Fruit fly (Drosophila melanogaster) whole organism, embryonic: Measurements from ENCODE around the gene CG15894.

Experiments used
- Bgb ChIP-seq: fragments of 200-800 bp; sonication (Bioruptor generic); IDR thresholded peaks from 2 replicates; pipeline ENCODE4 v1.3.6; 2022; ENCODE audit warnings: missing biosample characterization, missing genetic modification characterization; ENCODE audit not compliant: partially characterized antibody
- C15 ChIP-seq: fragments of 200-800 bp; sonication (Bioruptor generic); IDR thresholded peaks from 3 replicates; pipeline ENCODE4 v1.3.6; 2022; ENCODE audit warnings: missing biosample characterization, missing genetic modification characterization
- CG11247 ChIP-seq: fragments of 200-800 bp; sonication (Bioruptor generic); IDR thresholded peaks from 2 replicates; pipeline ENCODE4 v1.3.6; 2022; ENCODE audit warnings: missing biosample characterization, missing genetic modification characterization
- CG11696 ChIP-seq: fragments of 200-800 bp; sonication (Bioruptor generic); IDR thresholded peaks from 2 replicates; pipeline ENCODE4 v1.3.6; 2022; ENCODE audit warnings: missing biosample characterization, missing genetic modification characterization
- CG12299 ChIP-seq: fragments of 200-800 bp; sonication (Bioruptor generic); optimal IDR thresholded peaks from 2 replicates; lab custom pipeline; 2018; ENCODE audit warnings: missing biosample characterization, mild to moderate bottlenecking, missing genetic modification characterization
- CG13894 ChIP-seq: fragments of 200-800 bp; sonication (Bioruptor generic); optimal IDR thresholded peaks from 3 replicates; lab custom pipeline; 2018; ENCODE audit warnings: missing biosample characterization, mild to moderate bottlenecking, missing genetic modification characterization, moderate library complexity
- CG14050 ChIP-seq: fragments of 200-800 bp; sonication (Bioruptor generic); IDR thresholded peaks from 3 replicates; pipeline ENCODE4 v1.3.6; 2022; ENCODE audit warnings: missing biosample characterization, missing genetic modification characterization
- CG16813 ChIP-seq: fragments of 200-800 bp; sonication (Bioruptor generic); IDR thresholded peaks from 3 replicates; pipeline ENCODE4 v1.3.6; 2022; ENCODE audit warnings: missing biosample characterization, missing genetic modification characterization; ENCODE audit not compliant: partially characterized antibody
- CG2116 ChIP-seq: fragments of 200-800 bp; sonication (Bioruptor generic); optimal IDR thresholded peaks from 3 replicates; lab custom pipeline; 2018; ENCODE audit warnings: missing biosample characterization, mild to moderate bottlenecking, missing genetic modification characterization
- CG2889 ChIP-seq: fragments of 200-800 bp; sonication (Bioruptor generic); IDR thresholded peaks from 3 replicates; pipeline ENCODE4 v1.3.6; 2022; ENCODE audit warnings: missing biosample characterization, missing genetic modification characterization
- CG31365 ChIP-seq: fragments of 200-800 bp; sonication (Bioruptor generic); optimal IDR thresholded peaks from 2 replicates; lab custom pipeline; 2018; ENCODE audit warnings: missing biosample characterization, mild to moderate bottlenecking, missing genetic modification characterization
- CG33213 ChIP-seq: fragments of 200-800 bp; sonication (Bioruptor generic); optimal IDR thresholded peaks from 3 replicates; lab custom pipeline; 2016; ENCODE audit warnings: missing biosample characterization, missing genetic modification characterization
- CG3407 ChIP-seq: fragments of 200-800 bp; sonication (Bioruptor generic); optimal IDR thresholded peaks from 2 replicates; lab custom pipeline; 2018; ENCODE audit warnings: missing biosample characterization, mild to moderate bottlenecking, missing genetic modification characterization
- CG3726 ChIP-seq: fragments of 200-800 bp; sonication (Bioruptor generic); IDR thresholded peaks from 3 replicates; pipeline ENCODE4, ENCODE4 v1.3.6; 2022; ENCODE audit warnings: missing biosample characterization, missing genetic modification characterization
- CG5180 ChIP-seq: fragments of 200-800 bp; sonication (Bioruptor generic); optimal IDR thresholded peaks from 3 replicates; lab custom pipeline; 2017; ENCODE audit warnings: missing biosample characterization, missing genetic modification characterization, mild to moderate bottlenecking, moderate library complexity, missing genetic modification reagents
- CG7839 ChIP-seq: fragments of 200-800 bp; sonication (Bioruptor generic); optimal IDR thresholded peaks from 3 replicates; lab custom pipeline; 2018; ENCODE audit warnings: missing biosample characterization, mild to moderate bottlenecking, missing genetic modification characterization, moderate library complexity
- CG8089 ChIP-seq: fragments of 200-800 bp; sonication (Bioruptor generic); optimal IDR thresholded peaks from 3 replicates; lab custom pipeline; 2016; ENCODE audit warnings: missing biosample characterization, missing genetic modification characterization
- CG9876 ChIP-seq: fragments of 200-800 bp; sonication (Bioruptor generic); optimal IDR thresholded peaks from 2 replicates; lab custom pipeline; 2016; ENCODE audit warnings: missing biosample characterization, missing genetic modification characterization
- Dek ChIP-seq: fragments of 200-800 bp; sonication (Bioruptor generic); optimal IDR thresholded peaks from 3 replicates; lab custom pipeline; 2019; ENCODE audit warnings: missing biosample characterization, mild to moderate bottlenecking, missing genetic modification characterization, moderate library complexity
- Dll ChIP-seq: fragments of 200-800 bp; sonication (Bioruptor generic); IDR thresholded peaks from 4 replicates; pipeline ENCODE4 v1.3.6; 2022; ENCODE audit warnings: missing biosample characterization, missing genetic modification characterization; ENCODE audit not compliant: partially characterized antibody
- ERR ChIP-seq: fragments of 200-800 bp; sonication (Bioruptor generic); optimal IDR thresholded peaks from 2 replicates; lab custom pipeline; 2016; ENCODE audit warnings: missing biosample characterization, missing genetic modification characterization
- Elba2 ChIP-seq: fragments of 200-800 bp; sonication (Bioruptor generic); optimal IDR thresholded peaks from 3 replicates; lab custom pipeline; 2016; ENCODE audit warnings: missing biosample characterization, missing genetic modification characterization
- Gsc ChIP-seq: fragments of 200-800 bp; sonication (Bioruptor generic); IDR thresholded peaks from 2 replicates; pipeline ENCODE4 v1.3.6; 2022; ENCODE audit warnings: missing biosample characterization, missing genetic modification characterization
- HHEX ChIP-seq: fragments of 200-800 bp; sonication (Bioruptor generic); optimal IDR thresholded peaks from 3 replicates; lab custom pipeline; 2017; ENCODE audit warnings: missing biosample characterization, mild to moderate bottlenecking, missing genetic modification characterization, missing genetic modification reagents
- HLH4C ChIP-seq: fragments of 200-800 bp; sonication (Bioruptor generic); IDR thresholded peaks from 3 replicates; pipeline ENCODE4 v1.3.6; 2022; ENCODE audit warnings: missing biosample characterization, missing genetic modification characterization; ENCODE audit not compliant: partially characterized antibody
- Oli ChIP-seq: fragments of 200-800 bp; sonication (Bioruptor generic); optimal IDR thresholded peaks from 2 replicates; lab custom pipeline; 2018; ENCODE audit warnings: missing biosample characterization, mild to moderate bottlenecking, missing genetic modification characterization, moderate library complexity
- Xbp1 ChIP-seq: fragments of 200-800 bp; sonication (Bioruptor generic); optimal IDR thresholded peaks from 3 replicates; lab custom pipeline; 2016; ENCODE audit warnings: missing biosample characterization, mild to moderate bottlenecking, missing genetic modification characterization
- bcd ChIP-seq: fragments of 200-800 bp; sonication (Bioruptor generic); optimal IDR thresholded peaks from 2 replicates; lab custom pipeline; 2017; ENCODE audit warnings: missing biosample characterization, mild to moderate bottlenecking, missing genetic modification characterization
- dm ChIP-seq: fragments of 200-800 bp; sonication (Bioruptor generic); optimal IDR thresholded peaks from 3 replicates; lab custom pipeline; 2016; ENCODE audit warnings: missing biosample characterization, missing genetic modification characterization
- dmrt11E ChIP-seq: fragments of 200-800 bp; sonication (Bioruptor generic); optimal IDR thresholded peaks from 3 replicates; lab custom pipeline; 2018; ENCODE audit warnings: missing biosample characterization, mild to moderate bottlenecking, missing genetic modification characterization, moderate library complexity
- emc ChIP-seq: fragments of 200-800 bp; sonication (Bioruptor generic); optimal IDR thresholded peaks from 2 replicates; lab custom pipeline; 2016; ENCODE audit warnings: missing biosample characterization, missing genetic modification characterization
- gem ChIP-seq: fragments of 200-800 bp; sonication (Bioruptor generic); optimal IDR thresholded peaks from 2 replicates; lab custom pipeline; 2019; ENCODE audit warnings: missing biosample characterization, mild to moderate bottlenecking, missing genetic modification characterization, moderate library complexity
- h ChIP-seq: fragments of >200 bp; optimal IDR thresholded peaks from 2 replicates; lab custom pipeline; 2017
- inv ChIP-seq: fragments of 200-800 bp; sonication (Bioruptor generic); IDR thresholded peaks from 2 replicates; pipeline ENCODE4 v1.3.6; 2022; ENCODE audit warnings: missing biosample characterization, missing genetic modification characterization; ENCODE audit not compliant: partially characterized antibody
- knrl ChIP-seq: fragments of 200-800 bp; sonication (Bioruptor generic); IDR thresholded peaks from 3 replicates; pipeline ENCODE4 v1.3.6; 2022; ENCODE audit warnings: missing biosample characterization, missing genetic modification characterization; ENCODE audit not compliant: partially characterized antibody
- lbe ChIP-seq: fragments of 200-800 bp; sonication (Bioruptor generic); optimal IDR thresholded peaks from 2 replicates; lab custom pipeline; 2016; ENCODE audit warnings: missing biosample characterization, mild to moderate bottlenecking, missing genetic modification characterization
- lola ChIP-seq, 3 experiments: fragments of >200 bp in 2 of 3; fragments of 200-800 bp in 1 of 3; sonication (Bioruptor generic) in 1 of 3; optimal IDR thresholded peaks; 2 replicates each; lab custom pipeline; 2017 to 2019; ENCODE audit warnings: missing biosample characterization in 3 of 3, missing genetic modification characterization in 3 of 3, mild to moderate bottlenecking in 1 of 3, moderate library complexity in 1 of 3
- odd ChIP-seq: fragments of 200-800 bp; sonication (Bioruptor generic); optimal IDR thresholded peaks from 2 replicates; lab custom pipeline; 2017; ENCODE audit warnings: missing biosample characterization, mild to moderate bottlenecking, missing genetic modification characterization
- peb ChIP-seq: fragments of 200-800 bp; sonication (Bioruptor generic); IDR thresholded peaks from 2 replicates; pipeline ENCODE4 v1.3.6; 2022; ENCODE audit warnings: missing biosample characterization, missing genetic modification characterization
- repo ChIP-seq: fragments of 200-800 bp; sonication (Bioruptor generic); optimal IDR thresholded peaks from 2 replicates; lab custom pipeline; 2016; ENCODE audit warnings: missing biosample characterization, missing genetic modification characterization
- scrt ChIP-seq: fragments of 200-800 bp; sonication (Bioruptor generic); optimal IDR thresholded peaks from 2 replicates; lab custom pipeline; 2018; ENCODE audit warnings: missing biosample characterization, mild to moderate bottlenecking, missing genetic modification characterization, moderate library complexity
- shn ChIP-seq: fragments of 200-800 bp; sonication (Bioruptor generic); optimal IDR thresholded peaks from 3 replicates; lab custom pipeline; 2016; ENCODE audit warnings: missing biosample characterization, missing genetic modification characterization
- sim ChIP-seq: fragments of 200-800 bp; sonication (Bioruptor generic); IDR thresholded peaks from 2 replicates; pipeline ENCODE4 v1.3.6; 2022; ENCODE audit warnings: missing biosample characterization, missing genetic modification characterization
- sisA ChIP-seq: fragments of 200-800 bp; sonication (Bioruptor generic); IDR thresholded peaks from 2 replicates; pipeline ENCODE4 v1.3.6; 2022; ENCODE audit warnings: missing biosample characterization, missing genetic modification characterization
- slp2 ChIP-seq: fragments of 200-800 bp; sonication (Bioruptor generic); optimal IDR thresholded peaks from 2 replicates; lab custom pipeline; 2016; ENCODE audit warnings: missing biosample characterization, missing genetic modification characterization
- sr ChIP-seq: fragments of 200-800 bp; sonication (Bioruptor generic); IDR thresholded peaks from 3 replicates; pipeline ENCODE4 v1.3.6; 2022; ENCODE audit warnings: missing biosample characterization, missing genetic modification characterization
- tgo ChIP-seq: fragments of 200-800 bp; sonication (Bioruptor generic); IDR thresholded peaks from 3 replicates; pipeline ENCODE4 v1.3.6; 2022; ENCODE audit warnings: missing biosample characterization, missing genetic modification characterization
- tll ChIP-seq, 2 experiments: fragments of 200-800 bp in 1 of 2; fragments of >200 bp in 1 of 2; sonication (Bioruptor generic) in 1 of 2; optimal IDR thresholded peaks; 2 replicates each; lab custom pipeline; 2017 to 2019; ENCODE audit warnings: missing biosample characterization in 2 of 2, missing genetic modification characterization in 2 of 2, mild to moderate bottlenecking in 1 of 2, moderate library complexity in 1 of 2
- wor ChIP-seq: fragments of 200-800 bp; sonication (Bioruptor generic); IDR thresholded peaks from 2 replicates; pipeline ENCODE4 v1.3.6; 2022; ENCODE audit warnings: missing biosample characterization, missing genetic modification characterization
- zfh1 ChIP-seq: fragments of 200-800 bp; sonication (Bioruptor generic); IDR thresholded peaks from 3 replicates; pipeline ENCODE4 v1.3.6; 2022; ENCODE audit warnings: missing biosample characterization, missing genetic modification characterization

Gene CG15894

dm6 chrX:6340593-6341068 is 31.6 kb downstream of the CG15894 start:
- TF ChIP-seq CG31365 (tag; lab: Kevin White, UChicago) (peak; percentile 10), sim (GFP tag; lab: Robert Waterston, UW) (no peak), lbe (peak; percentile 68), tll (GFP tag; optimal IDR thresholded peaks at IDR 0.05; lab: Kevin White, UChicago) (no peak), odd (GFP tag; lab: Kevin White, UChicago) (peak; percentile 87), CG11247 (GFP tag; lab: Robert Waterston, UW) (no peak), HHEX (peak; percentile 77), CG3407 (GFP tag; lab: Kevin White, UChicago) (peak; percentile 50), h (no peak), C15 (GFP tag; lab: Robert Waterston, UW) (no peak), gem (peak; percentile 88), Elba2 (no peak), Dek (tag; lab: Kevin White, UChicago) (peak; percentile 67), CG7839 (tag; lab: Kevin White, UChicago) (peak; percentile 85), CG33213 (GFP tag; lab: Kevin White, UChicago) (no peak), Bgb (GFP tag; lab: Robert Waterston, UW) (no peak), emc (GFP tag; lab: Kevin White, UChicago) (no peak), Xbp1 (GFP tag; lab: Kevin White, UChicago) (peak; percentile 56), scrt (GFP tag; lab: Kevin White, UChicago) (peak; percentile 74), sr (no peak), inv (GFP tag; lab: Robert Waterston, UW) (no peak), Oli (peak; percentile 86), tgo (GFP tag; lab: Robert Waterston, UW) (no peak; the same call in 2 of the 3 replicates), knrl (GFP tag; lab: Robert Waterston, UW) (no peak), zfh1 (GFP tag; lab: Robert Waterston, UW) (0 out of 3 replicates have a peak, but pooled peaks have one; percentile 38), CG2116 (GFP tag; lab: Kevin White, UChicago) (peak; percentile 33), slp2 (GFP tag; lab: Kevin White, UChicago) (peak; percentile 1), CG11696 (GFP tag; lab: Robert Waterston, UW) (peak; percentile 34; the same call in 1 of the 2 replicates), CG9876 (GFP tag; lab: Kevin White, UChicago) (no peak), sisA (GFP tag; lab: Robert Waterston, UW) (no peak), CG16813 (GFP tag; lab: Robert Waterston, UW) (no peak), lola (GFP tag; optimal IDR thresholded peaks at IDR 0.05; lab: Kevin White, UChicago) (peak in 1 of 3 experiments; percentile 70), repo (GFP tag; lab: Kevin White, UChicago) (no peak), bcd (GFP tag; lab: Kevin White, UChicago) (peak; percentile 73), CG12299 (tag; lab: Kevin White, UChicago) (peak; percentile 30), CG2889 (GFP tag; lab: Robert Waterston, UW) (no peak), CG3726 (no peak), CG13894 (peak; percentile 44), Gsc (GFP tag; lab: Robert Waterston, UW) (no peak), HLH4C (GFP tag; lab: Robert Waterston, UW) (no peak), dm (GFP tag; lab: Kevin White, UChicago) (no peak), shn (no peak), CG8089 (GFP tag; lab: Kevin White, UChicago) (no peak), wor (GFP tag; lab: Robert Waterston, UW) (0 out of 2 replicates have a peak, but pooled peaks have one; percentile 30), ERR (GFP tag; lab: Kevin White, UChicago) (no peak), CG5180 (GFP tag; lab: Kevin White, UChicago) (peak; percentile 72), Dll (no peak), peb (GFP tag; lab: Robert Waterston, UW) (peak; percentile 35; the same call in 1 of the 2 replicates), dmrt11E (tag; lab: Kevin White, UChicago) (peak; percentile 25), CG14050 (GFP tag; lab: Robert Waterston, UW) (peak; percentile 24; the same call in 1 of the 3 replicates)
